Fruit fly (Drosophila melanogaster) whole organism, embryonic: ENCODE measurements around the gene Rtnl2.

Experiments
- Awh ChIP-seq: fragments of 200-800 bp; sonication (Bioruptor generic); IDR thresholded peaks from 2 replicates; pipeline ENCODE4, ENCODE4 v1.3.6; 2022; ENCODE audit warnings: missing biosample characterization, missing genetic modification characterization
- BtbVII ChIP-seq: fragments of 200-800 bp; sonication (Bioruptor generic); optimal IDR thresholded peaks from 3 replicates; lab custom pipeline; 2017; ENCODE audit warnings: missing biosample characterization, mild to moderate bottlenecking, missing genetic modification characterization
- CG10366 ChIP-seq: fragments of 200-800 bp; sonication (Bioruptor generic); IDR thresholded peaks from 2 replicates; pipeline ENCODE4 v1.3.6; 2022; ENCODE audit warnings: missing biosample characterization, missing genetic modification characterization
- CG10462 ChIP-seq: fragments of 200-800 bp; sonication (Bioruptor generic); optimal IDR thresholded peaks from 2 replicates; lab custom pipeline; 2016; ENCODE audit warnings: missing biosample characterization, missing genetic modification characterization
- CG11085 ChIP-seq: fragments of 200-800 bp; sonication (Bioruptor generic); IDR thresholded peaks from 2 replicates; pipeline ENCODE4 v1.3.6; 2022; ENCODE audit warnings: missing biosample characterization, missing genetic modification characterization
- CG11723 ChIP-seq: fragments of 200-800 bp; sonication (Bioruptor generic); optimal IDR thresholded peaks from 2 replicates; lab custom pipeline; 2017; ENCODE audit warnings: missing biosample characterization, mild to moderate bottlenecking, missing genetic modification characterization
- CG12659 ChIP-seq: fragments of 200-800 bp; sonication (Bioruptor generic); optimal IDR thresholded peaks from 3 replicates; lab custom pipeline; 2017; ENCODE audit warnings: mild to moderate bottlenecking, missing biosample characterization, missing genetic modification reagents, missing genetic modification characterization
- CG14014 ChIP-seq: fragments of 200-800 bp; sonication (Bioruptor generic); IDR thresholded peaks from 2 replicates; pipeline ENCODE4 v1.3.6; 2022; ENCODE audit warnings: missing biosample characterization, missing genetic modification characterization
- CG15696 ChIP-seq: fragments of 200-800 bp; sonication (Bioruptor generic); optimal IDR thresholded peaks from 2 replicates; lab custom pipeline; 2019; ENCODE audit warnings: missing biosample characterization, mild to moderate bottlenecking, missing genetic modification characterization, moderate library complexity
- CG16779 ChIP-seq: fragments of 200-800 bp; sonication (Bioruptor generic); IDR thresholded peaks from 2 replicates; pipeline ENCODE4 v1.3.6; 2022; ENCODE audit warnings: missing biosample characterization, missing genetic modification characterization
- CG16813 ChIP-seq: fragments of 200-800 bp; sonication (Bioruptor generic); IDR thresholded peaks from 3 replicates; pipeline ENCODE4 v1.3.6; 2022; ENCODE audit warnings: missing biosample characterization, missing genetic modification characterization; ENCODE audit not compliant: partially characterized antibody
- CG17359 ChIP-seq: fragments of 200-800 bp; sonication (Bioruptor generic); optimal IDR thresholded peaks from 3 replicates; lab custom pipeline; 2018; ENCODE audit warnings: missing biosample characterization, mild to moderate bottlenecking, missing genetic modification characterization, moderate library complexity
- CG17361 ChIP-seq: fragments of 200-800 bp; sonication (Bioruptor generic); IDR thresholded peaks from 3 replicates; pipeline ENCODE4 v1.3.6; 2022; ENCODE audit warnings: missing biosample characterization, missing genetic modification characterization
- CG17385 ChIP-seq: fragments of 200-800 bp; sonication (Bioruptor generic); optimal IDR thresholded peaks from 3 replicates; lab custom pipeline; 2018; ENCODE audit warnings: missing biosample characterization, mild to moderate bottlenecking, missing genetic modification characterization
- CG18011 ChIP-seq: fragments of 200-800 bp; sonication (Bioruptor generic); optimal IDR thresholded peaks from 2 replicates; lab custom pipeline; 2017; ENCODE audit warnings: missing biosample characterization, missing genetic modification characterization, mild to moderate bottlenecking, moderate library complexity, missing genotype
- CG18599 ChIP-seq: fragments of 200-800 bp; sonication (Bioruptor generic); optimal IDR thresholded peaks from 3 replicates; lab custom pipeline; 2017; ENCODE audit warnings: missing biosample characterization, missing genetic modification characterization, mild to moderate bottlenecking, moderate library complexity, missing genetic modification reagents
- CG2199 ChIP-seq: fragments of 200-800 bp; sonication (Bioruptor generic); IDR thresholded peaks from 3 replicates; pipeline ENCODE4 v1.3.6; 2022; ENCODE audit warnings: missing biosample characterization, missing genetic modification characterization
- CG2202 ChIP-seq: fragments of 200-800 bp; sonication (Bioruptor generic); optimal IDR thresholded peaks from 2 replicates; lab custom pipeline; 2018; ENCODE audit warnings: missing biosample characterization, mild to moderate bottlenecking, missing genetic modification characterization
- CG2678 ChIP-seq: fragments of 200-800 bp; sonication (Bioruptor generic); optimal IDR thresholded peaks from 3 replicates; lab custom pipeline; 2019; ENCODE audit warnings: missing biosample characterization, mild to moderate bottlenecking, missing genetic modification characterization, moderate library complexity
- CG43689 ChIP-seq: fragments of 200-800 bp; sonication (Bioruptor generic); IDR thresholded peaks from 2 replicates; pipeline ENCODE4 v1.3.6; 2022; ENCODE audit warnings: missing biosample characterization, missing genetic modification characterization
- CG5245 ChIP-seq: fragments of 200-800 bp; sonication (Bioruptor generic); optimal IDR thresholded peaks from 3 replicates; lab custom pipeline; 2016; ENCODE audit warnings: missing biosample characterization, missing genetic modification characterization
- CG6254 ChIP-seq: fragments of 200-800 bp; sonication (Bioruptor generic); optimal IDR thresholded peaks from 3 replicates; lab custom pipeline; 2017; ENCODE audit warnings: mild to moderate bottlenecking, missing biosample characterization, missing genetic modification reagents, missing genetic modification characterization
- CG6683 ChIP-seq: fragments of 200-800 bp; sonication (Bioruptor generic); optimal IDR thresholded peaks from 2 replicates; lab custom pipeline; 2017; ENCODE audit warnings: missing biosample characterization, mild to moderate bottlenecking, missing genetic modification characterization, missing genetic modification reagents
- CG7556 ChIP-seq: fragments of 200-800 bp; sonication (Bioruptor generic); optimal IDR thresholded peaks from 2 replicates; lab custom pipeline; 2017; ENCODE audit warnings: missing biosample characterization, mild to moderate bottlenecking, missing genetic modification characterization
- CG9797 ChIP-seq: fragments of 200-800 bp; sonication (Bioruptor generic); optimal IDR thresholded peaks from 3 replicates; lab custom pipeline; 2018; ENCODE audit warnings: missing biosample characterization, mild to moderate bottlenecking, missing genetic modification characterization
- Chrac-16 ChIP-seq: fragments of 200-800 bp; sonication (Bioruptor generic); optimal IDR thresholded peaks from 3 replicates; lab custom pipeline; 2016; ENCODE audit warnings: missing biosample characterization, missing genetic modification characterization
- D19A ChIP-seq: fragments of 200-800 bp; optimal IDR thresholded peaks from 3 replicates; lab custom pipeline; 2019; ENCODE audit warnings: missing biosample characterization, mild to moderate bottlenecking, missing genetic modification characterization, moderate library complexity
- Dek ChIP-seq: fragments of 200-800 bp; sonication (Bioruptor generic); optimal IDR thresholded peaks from 3 replicates; lab custom pipeline; 2019; ENCODE audit warnings: missing biosample characterization, mild to moderate bottlenecking, missing genetic modification characterization, moderate library complexity
- E2f1 ChIP-seq: fragments of 200-800 bp; sonication (Bioruptor generic); IDR thresholded peaks from 2 replicates; pipeline ENCODE4 v1.3.6; 2022; ENCODE audit warnings: missing biosample characterization, missing genetic modification characterization
- Eip74EF ChIP-seq, 2 experiments: fragments of 200-800 bp in 1 of 2; fragments of >200 bp in 1 of 2; sonication (Bioruptor generic) in 1 of 2; optimal IDR thresholded peaks; 2 replicates each; lab custom pipeline; 2017 to 2019; ENCODE audit warnings: missing biosample characterization in 2 of 2, missing genetic modification characterization in 2 of 2, mild to moderate bottlenecking in 1 of 2, moderate library complexity in 1 of 2
- Ets97D ChIP-seq: fragments of 200-800 bp; sonication (Bioruptor generic); optimal IDR thresholded peaks from 3 replicates; lab custom pipeline; 2016; ENCODE audit warnings: missing biosample characterization, missing genetic modification characterization
- HHEX ChIP-seq: fragments of 200-800 bp; sonication (Bioruptor generic); optimal IDR thresholded peaks from 3 replicates; lab custom pipeline; 2017; ENCODE audit warnings: missing biosample characterization, mild to moderate bottlenecking, missing genetic modification characterization, missing genetic modification reagents
- HmgZ ChIP-seq: fragments of 200-800 bp; sonication (Bioruptor generic); optimal IDR thresholded peaks from 2 replicates; lab custom pipeline; 2018; ENCODE audit warnings: missing biosample characterization, mild to moderate bottlenecking, missing genetic modification characterization
- Kr ChIP-seq: fragments of 200-800 bp; sonication (Bioruptor generic); optimal IDR thresholded peaks from 2 replicates; lab custom pipeline; 2017; ENCODE audit warnings: missing biosample characterization, mild to moderate bottlenecking, missing genetic modification characterization
- Lpt ChIP-seq: fragments of >200 bp; optimal IDR thresholded peaks from 2 replicates; lab custom pipeline; 2018; ENCODE audit warnings: missing biosample characterization, missing genetic modification characterization
- Sox102F ChIP-seq: fragments of 200-800 bp; sonication (Bioruptor generic); optimal IDR thresholded peaks from 2 replicates; lab custom pipeline; 2018; ENCODE audit warnings: missing biosample characterization, mild to moderate bottlenecking, missing genetic modification characterization, moderate library complexity
- Xbp1 ChIP-seq: fragments of 200-800 bp; sonication (Bioruptor generic); optimal IDR thresholded peaks from 3 replicates; lab custom pipeline; 2016; ENCODE audit warnings: missing biosample characterization, mild to moderate bottlenecking, missing genetic modification characterization
- ara ChIP-seq: fragments of 200-800 bp; sonication (Bioruptor generic); IDR thresholded peaks from 2 replicates; pipeline ENCODE4 v1.3.6; 2022; ENCODE audit warnings: missing biosample characterization, missing genetic modification characterization
- caup ChIP-seq: fragments of 200-800 bp; sonication (Bioruptor generic); optimal IDR thresholded peaks from 3 replicates; lab custom pipeline; 2017; ENCODE audit warnings: missing biosample characterization, mild to moderate bottlenecking, missing genetic modification characterization, moderate library complexity; ENCODE audit not compliant: severe bottlenecking
- crol ChIP-seq: fragments of 200-800 bp; sonication (Bioruptor generic); IDR thresholded peaks from 2 replicates; pipeline ENCODE4 v1.3.6; 2022; ENCODE audit warnings: missing biosample characterization, missing genetic modification characterization
- dati ChIP-seq: fragments of 200-800 bp; sonication (Bioruptor generic); IDR thresholded peaks from 2 replicates; pipeline ENCODE4 v1.3.6; 2022; ENCODE audit warnings: missing biosample characterization, missing genetic modification characterization
- fu2 ChIP-seq: fragments of 200-800 bp; sonication (Bioruptor generic); optimal IDR thresholded peaks from 2 replicates; lab custom pipeline; 2016; ENCODE audit warnings: missing biosample characterization, missing genetic modification characterization
- otp ChIP-seq: fragments of 200-800 bp; sonication (Bioruptor generic); IDR thresholded peaks from 3 replicates; pipeline ENCODE4, ENCODE4 v1.3.6; 2022; ENCODE audit warnings: missing biosample characterization, missing genetic modification characterization
- pnt ChIP-seq: fragments of 200-800 bp; sonication (Bioruptor generic); optimal IDR thresholded peaks from 3 replicates; lab custom pipeline; 2016; ENCODE audit warnings: missing biosample characterization, missing genetic modification characterization
- run ChIP-seq: fragments of 200-800 bp; sonication (Bioruptor generic); optimal IDR thresholded peaks from 3 replicates; lab custom pipeline; 2018; ENCODE audit warnings: missing biosample characterization, mild to moderate bottlenecking, missing genetic modification characterization
- sisA ChIP-seq: fragments of 200-800 bp; sonication (Bioruptor generic); IDR thresholded peaks from 2 replicates; pipeline ENCODE4 v1.3.6; 2022; ENCODE audit warnings: missing biosample characterization, missing genetic modification characterization
- sob ChIP-seq: fragments of 200-800 bp; sonication (Bioruptor generic); IDR thresholded peaks from 2 replicates; pipeline ENCODE4 v1.3.6; 2022; ENCODE audit warnings: missing biosample characterization, missing genetic modification characterization
- toy ChIP-seq: fragments of 200-800 bp; sonication (Bioruptor generic); IDR thresholded peaks from 2 replicates; pipeline ENCODE4 v1.3.6; 2022; ENCODE audit warnings: missing biosample characterization, missing genetic modification characterization
- trem ChIP-seq: fragments of 200-800 bp; optimal IDR thresholded peaks from 3 replicates; lab custom pipeline; 2019; ENCODE audit warnings: missing biosample characterization, mild to moderate bottlenecking, missing genetic modification characterization, moderate library complexity
- yki ChIP-seq: fragments of >200 bp; optimal IDR thresholded peaks from 3 replicates; lab custom pipeline; 2018

Rtnl2 gene

dm6 chr3R:7504989-7505761 is 24.9 kb downstream of the Rtnl2 start, which contains the start of gene alpha-Est9 (continued):
- TF ChIP-seq CG18011 (GFP tag; lab: Kevin White, UChicago) (no peak), sisA (no peak), CG2199 (0 out of 3 replicates have a peak, but pooled peaks have one; percentile 25), yki (lab: Kevin White, UChicago) (no peak), CG6683 (GFP tag; lab: Kevin White, UChicago) (no peak), CG17385 (GFP tag; lab: Kevin White, UChicago) (no peak), pnt (no peak), CG5245 (GFP tag; lab: Kevin White, UChicago) (no peak), Eip74EF (GFP tag; optimal IDR thresholded peaks at IDR 0.05; lab: Kevin White, UChicago) (no peak), CG12659 (GFP tag; lab: Kevin White, UChicago) (no peak), otp (GFP tag; lab: Robert Waterston, UW) (no peak), Awh (GFP tag; lab: Robert Waterston, UW) (no peak), CG6254 (no peak), crol (GFP tag; lab: Robert Waterston, UW) (no peak), CG15696 (tag; lab: Kevin White, UChicago) (no peak), D19A (no peak), HmgZ (tag; lab: Kevin White, UChicago) (peak; percentile 11), trem (tag; lab: Kevin White, UChicago) (no peak), CG14014 (GFP tag; lab: Robert Waterston, UW) (0 out of 2 replicates have a peak, but pooled peaks have one; percentile 31), HHEX (GFP tag; lab: Kevin White, UChicago) (no peak), Sox102F (GFP tag; lab: Kevin White, UChicago) (no peak), CG43689 (GFP tag; lab: Robert Waterston, UW) (no peak), fu2 (GFP tag; lab: Kevin White, UChicago) (no peak), CG18599 (peak; percentile 30), dati (GFP tag; lab: Robert Waterston, UW) (no peak), Ets97D (GFP tag; lab: Kevin White, UChicago) (no peak), Lpt (GFP tag; lab: Kevin White, UChicago) (no peak), CG10366 (GFP tag; lab: Robert Waterston, UW) (no peak), CG7556 (GFP tag; lab: Kevin White, UChicago) (no peak), Xbp1 (GFP tag; lab: Kevin White, UChicago) (no peak), run (no peak), Chrac-16 (GFP tag; lab: Kevin White, UChicago) (no peak), BtbVII (GFP tag; lab: Kevin White, UChicago) (no peak), CG16813 (GFP tag; lab: Robert Waterston, UW) (no peak), CG17359 (tag; lab: Kevin White, UChicago) (no peak), CG17361 (no peak), CG2202 (tag; lab: Kevin White, UChicago) (no peak), CG11723 (GFP tag; lab: Kevin White, UChicago) (no peak), CG16779 (GFP tag; lab: Robert Waterston, UW) (no peak), CG10462 (GFP tag; lab: Kevin White, UChicago) (no peak), CG11085 (GFP tag; lab: Robert Waterston, UW) (no peak), toy (GFP tag; lab: Robert Waterston, UW) (no peak), caup (peak; percentile 18), ara (no peak), CG9797 (GFP tag; lab: Kevin White, UChicago) (no peak), CG2678 (tag; lab: Kevin White, UChicago) (no peak), Dek (no peak), Kr (GFP tag; lab: Kevin White, UChicago) (no peak), sob (GFP tag; lab: Robert Waterston, UW) (peak; percentile 55; the same call in 1 of the 2 replicates), E2f1 (GFP tag; lab: Robert Waterston, UW) (no peak)
